Worm (Caenorhabditis elegans) whole organism, L4 larva: ENCODE results near the gene ZK180.5.

Experiments
- F37D6.2 ChIP-seq: sonication (generic microtip); optimal IDR thresholded peaks from 2 replicates; lab custom pipeline; 2016; ENCODE audit warnings: mild to moderate bottlenecking, missing genetic modification characterization, missing compliant biosample characterization
- R02D3.7 ChIP-seq: fragments of 150-350 bp; sonication (generic microtip); optimal IDR thresholded peaks from 3 replicates; lab custom pipeline; 2014; ENCODE audit warnings: missing biosample characterization, missing genetic modification characterization
- aha-1 ChIP-seq: fragments of 150-350 bp; peaks from one replicate; lab custom pipeline; 2014; ENCODE audit warnings: missing biosample characterization, missing genetic modification characterization
- aly-2 ChIP-seq: sonication (generic microtip); optimal IDR thresholded peaks from 2 replicates; lab custom pipeline; 2018; ENCODE audit warnings: missing biosample characterization, missing genetic modification characterization
- arid-1 ChIP-seq: fragments of 200-800 bp; sonication (Bioruptor generic); conservative IDR thresholded peaks from 2 replicates; pipeline ENCODE4 v1.3.6; 2022; ENCODE audit warnings: missing genetic modification reagents, missing genetic modification characterization, missing compliant biosample characterization
- attf-4 ChIP-seq: sonication (generic microtip); optimal IDR thresholded peaks from 3 replicates; lab custom pipeline; 2017; ENCODE audit warnings: missing biosample characterization, missing genetic modification characterization
- ces-1 ChIP-seq: fragments of 150-350 bp; sonication (generic microtip); optimal IDR thresholded peaks from 4 replicates; lab custom pipeline; 2014; ENCODE audit warnings: missing biosample characterization, missing genetic modification reagents, missing genetic modification characterization
- daf-16 ChIP-seq, 3 experiments: sonication (generic microtip); optimal IDR thresholded peaks; 2 replicates each; lab custom pipeline; 2016 to 2017; ENCODE audit warnings: missing genetic modification characterization in 3 of 3, missing genetic modification reagents in 3 of 3, mild to moderate bottlenecking in 2 of 3, missing compliant biosample characterization in 2 of 3, missing biosample characterization in 1 of 3, moderate library complexity in 1 of 3
- dmd-6 ChIP-seq: fragments of 200-800 bp; sonication (Bioruptor generic); IDR thresholded peaks from 2 replicates; pipeline ENCODE4 v1.3.6; 2022; ENCODE audit warnings: missing genetic modification reagents, missing genetic modification characterization, missing compliant biosample characterization
- dmd-8 ChIP-seq: fragments of 200-800 bp; sonication (Bioruptor generic); IDR thresholded peaks from 2 replicates; pipeline ENCODE4 v1.3.6; 2022; ENCODE audit warnings: missing genetic modification characterization, missing compliant biosample characterization
- dpl-1 ChIP-seq: fragments of 150-350 bp; optimal IDR thresholded peaks from 2 replicates; lab custom pipeline; 2014; ENCODE audit warnings: missing biosample characterization, missing genetic modification reagents, missing genetic modification characterization
- duxl-1 ChIP-seq: sonication (generic microtip); optimal IDR thresholded peaks from 2 replicates; lab custom pipeline; 2016; ENCODE audit warnings: mild to moderate bottlenecking, missing genetic modification characterization, moderate library complexity, missing compliant biosample characterization; ENCODE audit not compliant: poor library complexity
- dve-1 ChIP-seq: sonication (generic microtip); optimal IDR thresholded peaks from 2 replicates; lab custom pipeline; 2017; ENCODE audit warnings: antibody characterized with exemption, mild to moderate bottlenecking, missing genetic modification characterization, missing compliant biosample characterization; ENCODE audit not compliant: insufficient read depth
- egl-27 ChIP-seq: sonication (generic microtip); optimal IDR thresholded peaks from 3 replicates; lab custom pipeline; 2017; ENCODE audit warnings: missing biosample characterization, missing genetic modification reagents, missing genetic modification characterization
- fkh-10 ChIP-seq: fragments of 150-350 bp; optimal IDR thresholded peaks from 2 replicates; lab custom pipeline; 2014; ENCODE audit warnings: missing biosample characterization, missing genetic modification reagents, missing genetic modification characterization
- fos-1 ChIP-seq: fragments of 150-350 bp; optimal IDR thresholded peaks from 2 replicates; lab custom pipeline; 2014; ENCODE audit warnings: missing biosample characterization, missing genetic modification characterization
- hif-1 ChIP-seq, 2 experiments: sonication (generic microtip); optimal IDR thresholded peaks; 2 replicates each; lab custom pipeline; 2016 to 2017; ENCODE audit warnings: missing compliant biosample characterization in 2 of 2, missing genetic modification characterization in 2 of 2, missing genetic modification reagents in 2 of 2, missing genotype in 2 of 2, mild to moderate bottlenecking in 1 of 2
- hlh-11 ChIP-seq: fragments of 200-800 bp; sonication (Bioruptor generic); optimal IDR thresholded peaks from 2 replicates; lab custom pipeline; 2018; ENCODE audit warnings: mild to moderate bottlenecking, missing genetic modification characterization, missing compliant biosample characterization
- hlh-30 ChIP-seq: sonication (generic microtip); optimal IDR thresholded peaks from 2 replicates; lab custom pipeline; 2017; ENCODE audit warnings: antibody characterized with exemption, mild to moderate bottlenecking, missing genetic modification characterization, missing compliant biosample characterization; ENCODE audit not compliant: insufficient read depth
- lin-1 ChIP-seq: fragments of 200-800 bp; sonication (Bioruptor generic); IDR thresholded peaks from 2 replicates; pipeline ENCODE4 v1.3.6; 2022; ENCODE audit warnings: missing genetic modification reagents, missing genetic modification characterization, missing compliant biosample characterization
- lin-13 ChIP-seq: fragments of 150-350 bp; optimal IDR thresholded peaks from 2 replicates; lab custom pipeline; 2014; ENCODE audit warnings: missing biosample characterization, missing genetic modification reagents, missing genetic modification characterization
- lin-15B ChIP-seq: fragments of 150-350 bp; sonication (generic microtip); optimal IDR thresholded peaks from 3 replicates; lab custom pipeline; 2014; ENCODE audit warnings: missing biosample characterization, missing genetic modification characterization
- lin-29 ChIP-seq: fragments of 200-800 bp; sonication (Bioruptor generic); IDR thresholded peaks from 2 replicates; pipeline ENCODE4 v1.3.6; 2022; ENCODE audit warnings: missing genetic modification reagents, missing genetic modification characterization, missing compliant biosample characterization
- mep-1 ChIP-seq: fragments of 150-350 bp; sonication (generic microtip); optimal IDR thresholded peaks from 3 replicates; lab custom pipeline; 2014; ENCODE audit warnings: missing biosample characterization, missing genetic modification characterization
- mxl-2 ChIP-seq: fragments of 200-800 bp; sonication (Bioruptor generic); conservative IDR thresholded peaks from 2 replicates; pipeline ENCODE4 v1.3.6; 2022; ENCODE audit warnings: missing genetic modification reagents, missing genetic modification characterization, missing compliant biosample characterization
- nhr-102 ChIP-seq: sonication (generic microtip); optimal IDR thresholded peaks from 2 replicates; lab custom pipeline; 2016; ENCODE audit warnings: mild to moderate bottlenecking, missing genetic modification characterization, moderate library complexity, missing compliant biosample characterization
- nhr-111 ChIP-seq: fragments of 200-800 bp; sonication (Bioruptor generic); optimal IDR thresholded peaks from 2 replicates; lab custom pipeline; 2018; ENCODE audit warnings: mild to moderate bottlenecking, missing genetic modification characterization, missing compliant biosample characterization
- nhr-237 ChIP-seq: sonication (generic microtip); optimal IDR thresholded peaks from 2 replicates; lab custom pipeline; 2017; ENCODE audit warnings: missing biosample characterization, missing genetic modification characterization
- nhr-28 ChIP-seq: fragments of 150-350 bp; optimal IDR thresholded peaks from 2 replicates; lab custom pipeline; 2014; ENCODE audit warnings: missing biosample characterization, missing genetic modification characterization
- nhr-42 ChIP-seq: fragments of 200-800 bp; sonication (Bioruptor generic); IDR thresholded peaks from 2 replicates; pipeline ENCODE4 v1.3.6; 2022; ENCODE audit warnings: missing genetic modification characterization, missing compliant biosample characterization
- nhr-48 ChIP-seq: sonication (generic microtip); optimal IDR thresholded peaks from 2 replicates; lab custom pipeline; 2016; ENCODE audit warnings: mild to moderate bottlenecking, missing genetic modification characterization, missing compliant biosample characterization
- nhr-76 ChIP-seq: fragments of 150-350 bp; optimal IDR thresholded peaks from 2 replicates; lab custom pipeline; 2014; ENCODE audit warnings: missing biosample characterization, missing genetic modification characterization
- nhr-77 ChIP-seq: fragments of 150-350 bp; optimal IDR thresholded peaks from 2 replicates; lab custom pipeline; 2014; ENCODE audit warnings: missing biosample characterization, missing genetic modification characterization
- pqm-1 ChIP-seq: sonication (generic microtip); optimal IDR thresholded peaks from 2 replicates; lab custom pipeline; 2017; ENCODE audit warnings: missing biosample characterization, missing genetic modification characterization
- saeg-2 ChIP-seq: fragments of 200-800 bp; sonication (Bioruptor generic); IDR thresholded peaks from 2 replicates; pipeline ENCODE4 v1.3.6; 2022; ENCODE audit warnings: missing genetic modification reagents, missing genetic modification characterization, missing compliant biosample characterization
- set-16 ChIP-seq: fragments of 200-800 bp; sonication (Bioruptor generic); IDR thresholded peaks from 2 replicates; pipeline ENCODE4 v1.3.6; 2022; ENCODE audit warnings: missing genetic modification reagents, missing genetic modification characterization, missing compliant biosample characterization
- skn-1 ChIP-seq: fragments of 150-350 bp; optimal IDR thresholded peaks from 2 replicates; lab custom pipeline; 2014; ENCODE audit warnings: missing biosample characterization, missing genetic modification characterization
- snpc-1.2 ChIP-seq: fragments of 200-800 bp; sonication (Bioruptor generic); IDR thresholded peaks from 2 replicates; pipeline ENCODE4 v1.3.6; 2022; ENCODE audit warnings: missing genetic modification reagents, missing genetic modification characterization, missing compliant biosample characterization
- tra-1 ChIP-seq: fragments of 200-800 bp; sonication (Bioruptor generic); IDR thresholded peaks from 2 replicates; pipeline ENCODE4 v1.3.6; 2022; ENCODE audit warnings: missing genetic modification reagents, missing genetic modification characterization, missing compliant biosample characterization
- unc-62 ChIP-seq, 3 experiments: fragments of 150-350 bp in 1 of 3; sonication (generic microtip); optimal IDR thresholded peaks in 2 of 3; peaks in 1 of 3; 1 replicate in 1 of 3; 2 replicates in 2 of 3; lab custom pipeline; 2014 to 2017; ENCODE audit warnings: missing biosample characterization in 3 of 3, missing genetic modification characterization in 3 of 3, missing genetic modification reagents in 3 of 3, missing genotype in 1 of 3
- vab-7 ChIP-seq: fragments of 200-800 bp; sonication (Bioruptor generic); IDR thresholded peaks from 2 replicates; pipeline ENCODE4 v1.3.6; 2022; ENCODE audit warnings: missing genetic modification reagents, missing genetic modification characterization, missing compliant biosample characterization

The ZK180.5 gene

ce11 chrIV:4505078-4505477 is 11.9 kb downstream of the ZK180.5 start:
- TF ChIP-seq lin-13 (GFP tag; lab: Kevin White, UChicago) = no peak
- peak; percentile 0 for TF ChIP-seq fkh-10 (GFP tag; lab: Kevin White, UChicago)
- no peak for TF ChIP-seq hlh-11 (tag; lab: Kevin White, UChicago)
- no peak for TF ChIP-seq duxl-1 (tag; lab: Kevin White, UChicago)
- no peak for TF ChIP-seq aha-1 (tag; lab: Kevin White, UChicago)
- peak; percentile 91 for TF ChIP-seq ces-1 (GFP tag; lab: Kevin White, UChicago)
- TF ChIP-seq unc-62 (GFP tag; optimal IDR thresholded peaks at IDR 0.05 in 1 of 2; lab: Kevin White, UChicago) = peak in 1 of 2 experiments; percentile 10
- TF ChIP-seq unc-62 (tag; optimal IDR thresholded peaks at IDR 0.05; lab: Kevin White, UChicago) = no peak
- TF ChIP-seq dve-1 (tag; lab: Kevin White, UChicago) = no peak
- TF ChIP-seq lin-29 = no peak
- no peak for TF ChIP-seq nhr-237 (tag; lab: Kevin White, UChicago)
- no peak for TF ChIP-seq fos-1 (tag; lab: Kevin White, UChicago)
- TF ChIP-seq nhr-102 (tag; lab: Kevin White, UChicago) = no peak
- TF ChIP-seq nhr-111 = no peak

- TF ChIP-seq unc-62 (GFP tag; optimal IDR thresholded peaks at IDR 0.05 in 1 of 2; lab: Kevin White, UChicago) (peak in 1 of 2 experiments; percentile 61), unc-62 (tag; optimal IDR thresholded peaks at IDR 0.05; lab: Kevin White, UChicago) (no peak), dmd-8 (GFP tag; lab: Robert Waterston, UW) (no peak), set-16 (GFP tag; lab: Robert Waterston, UW) (peak; percentile 51)
These were observed 26.8 kb downstream of the ZK180.5 start, which contains the start of gene ZK180.7 for ce11 chrIV:4490148-4490652. ZK180.7 (plus strand) TSS chrIV:4490542.

- TF ChIP-seq nhr-77 (tag; lab: Kevin White, UChicago) (no peak), saeg-2 (GFP tag; lab: Robert Waterston, UW) (no peak), aha-1 (tag; lab: Kevin White, UChicago) (peak; percentile 55), mxl-2 (GFP tag; lab: Robert Waterston, UW) (no peak), aly-2 (tag; lab: Kevin White, UChicago) (no peak), tra-1 (GFP tag; lab: Robert Waterston, UW) (no peak), nhr-111 (no peak), mep-1 (tag; lab: Kevin White, UChicago) (no peak), snpc-1.2 (GFP tag; lab: Robert Waterston, UW) (no peak), lin-1 (GFP tag; lab: Robert Waterston, UW) (no peak), daf-16 (GFP tag; optimal IDR thresholded peaks at IDR 0.05; lab: Kevin White, UChicago) (no peak), daf-16 (tag; optimal IDR thresholded peaks at IDR 0.05; lab: Kevin White, UChicago) (peak; percentile 50), nhr-48 (tag; lab: Kevin White, UChicago) (no peak), R02D3.7 (tag; lab: Kevin White, UChicago) (no peak), egl-27 (tag; lab: Kevin White, UChicago) (no peak), pqm-1 (peak; percentile 75), nhr-102 (tag; lab: Kevin White, UChicago) (no peak), nhr-28 (tag; lab: Kevin White, UChicago) (peak; percentile 62), nhr-42 (GFP tag; lab: Robert Waterston, UW) (no peak), hlh-30 (tag; lab: Kevin White, UChicago) (no peak), dmd-6 (GFP tag; lab: Robert Waterston, UW) (peak; percentile 42; the same call in 1 of the 2 replicates), skn-1 (tag; lab: Kevin White, UChicago) (no peak), hif-1 (tag; optimal IDR thresholded peaks at IDR 0.05; lab: Kevin White, UChicago) (no peak), dpl-1 (no peak), F37D6.2 (tag; lab: Kevin White, UChicago) (no peak), unc-62 (GFP tag; optimal IDR thresholded peaks at IDR 0.05 in 1 of 2; lab: Kevin White, UChicago) (peak in 1 of 2 experiments; percentile 91), unc-62 (tag; optimal IDR thresholded peaks at IDR 0.05; lab: Kevin White, UChicago) (no peak), vab-7 (GFP tag; lab: Robert Waterston, UW) (no peak), attf-4 (tag; lab: Kevin White, UChicago) (no peak), arid-1 (GFP tag; lab: Robert Waterston, UW) (no peak), dve-1 (tag; lab: Kevin White, UChicago) (peak; percentile 51), nhr-76 (tag; lab: Kevin White, UChicago) (no peak), hlh-11 (tag; lab: Kevin White, UChicago) (peak; percentile 71), lin-15B (tag; lab: Kevin White, UChicago) (no peak), dmd-8 (GFP tag; lab: Robert Waterston, UW) (no peak)
These were observed 30.2 kb downstream of the ZK180.5 start, which contains the start of gene trx-3 for ce11 chrIV:4486738-4487137. trx-3 (plus strand) TSS chrIV:4487028.
